Comparison of ENCODE assay signal across 1 fruit fly cellular context in genomic region chr3R:8126316-8127150, dm6.
TF ChIP-seq lines count a peak whose summit lies in the region.

Gene CG9667 (minus strand): TSS chr3R:8126357.
Gene Arl8 (plus strand): TSS chr3R:8126605.

TF ChIP-seq in whole organism, embryonic, 481 proteins besides CTCF, POLR2A, EP300 and RAD21 (continued from another document):
- no peak for TF ChIP-seq HLHmδ (GFP tag; optimal IDR thresholded peaks at IDR 0.05; lab: Kevin White, UChicago)
- TF ChIP-seq shn (GFP tag; optimal IDR thresholded peaks at IDR 0.05; lab: Kevin White, UChicago), result no peak
- no peak for TF ChIP-seq CG2129 (GFP tag; IDR thresholded peaks at IDR 0.05; lab: Robert Waterston, UW; ENCODE audit: partially characterized antibody)
- no peak for TF ChIP-seq so (GFP tag; IDR thresholded peaks at IDR 0.05; lab: Robert Waterston, UW)
- TF ChIP-seq tgo (GFP tag; IDR thresholded peaks at IDR 0.05; lab: Robert Waterston, UW), result peak; percentile 67
- peak; percentile 60 for TF ChIP-seq D19A (tag; optimal IDR thresholded peaks at IDR 0.05; lab: Kevin White, UChicago)
- TF ChIP-seq ATbp (GFP tag; optimal IDR thresholded peaks at IDR 0.05; lab: Kevin White, UChicago), result peak; percentile 23
- peak; percentile 60 for TF ChIP-seq CG9727 (GFP tag; optimal IDR thresholded peaks at IDR 0.05; lab: Kevin White, UChicago)
- no peak for TF ChIP-seq abd-A (tag; optimal IDR thresholded peaks at IDR 0.05; lab: Kevin White, UChicago)
- TF ChIP-seq cad (GFP tag; optimal IDR thresholded peaks at IDR 0.05; lab: Kevin White, UChicago), result no peak
- TF ChIP-seq aop (GFP tag; IDR thresholded peaks at IDR 0.05; lab: Robert Waterston, UW), result no peak
- TF ChIP-seq CG9876 (GFP tag; optimal IDR thresholded peaks at IDR 0.05; lab: Kevin White, UChicago), result no peak
- no peak for TF ChIP-seq tll (GFP tag; optimal IDR thresholded peaks at IDR 0.05; lab: Kevin White, UChicago)
- no peak for TF ChIP-seq jigr1 (GFP tag; IDR thresholded peaks at IDR 0.05; lab: Robert Waterston, UW)
- TF ChIP-seq sob (GFP tag; IDR thresholded peaks at IDR 0.05; lab: Robert Waterston, UW), result peak; percentile 74
- peak; percentile 38 for TF ChIP-seq CG9437 (GFP tag; optimal IDR thresholded peaks at IDR 0.05; lab: Kevin White, UChicago)
- TF ChIP-seq nom (GFP tag; optimal IDR thresholded peaks at IDR 0.05; lab: Kevin White, UChicago), result peak; percentile 17
- peak in 1 of 2 experiments; percentile 41 for TF ChIP-seq insv (GFP tag; optimal IDR thresholded peaks at IDR 0.05; lab: Kevin White, UChicago)
- no peak for TF ChIP-seq HmgD (GFP tag; optimal IDR thresholded peaks at IDR 0.05; lab: Kevin White, UChicago)
- TF ChIP-seq unc-4 (GFP tag; IDR thresholded peaks at IDR 0.05; lab: Robert Waterston, UW; ENCODE audit: partially characterized antibody), result no peak
- TF ChIP-seq kay (GFP tag; optimal IDR thresholded peaks at IDR 0.05; lab: Kevin White, UChicago), result peak; percentile 36
- TF ChIP-seq CG4707 (GFP tag; optimal IDR thresholded peaks at IDR 0.05; lab: Kevin White, UChicago), result no peak
- no peak for TF ChIP-seq Sry-β (GFP tag; optimal IDR thresholded peaks at IDR 0.05; lab: Kevin White, UChicago)
- no peak for TF ChIP-seq Ravus (GFP tag; IDR thresholded peaks at IDR 0.05; lab: Robert Waterston, UW)
- peak; percentile 83 for TF ChIP-seq CG2712 (tag; optimal IDR thresholded peaks at IDR 0.05; lab: Kevin White, UChicago)
- TF ChIP-seq Hr39 (optimal IDR thresholded peaks at IDR 0.05; lab: Kevin White, UChicago), result no peak
- peak; percentile 63 for TF ChIP-seq dmrt11E (tag; optimal IDR thresholded peaks at IDR 0.05; lab: Kevin White, UChicago)
- no peak for TF ChIP-seq her (GFP tag; optimal IDR thresholded peaks at IDR 0.05; lab: Kevin White, UChicago)
- TF ChIP-seq Bteb2 (GFP tag; optimal IDR thresholded peaks at IDR 0.05; lab: Kevin White, UChicago), result no peak
- TF ChIP-seq ind (GFP tag; optimal IDR thresholded peaks at IDR 0.05; lab: Kevin White, UChicago), result peak; percentile 77
- peak; percentile 35 for TF ChIP-seq CG3407 (GFP tag; optimal IDR thresholded peaks at IDR 0.05; lab: Kevin White, UChicago)
- no peak for TF ChIP-seq jumu (GFP tag; optimal IDR thresholded peaks at IDR 0.05; lab: Kevin White, UChicago)
- peak; percentile 61 for TF ChIP-seq CG13894 (tag; optimal IDR thresholded peaks at IDR 0.05; lab: Kevin White, UChicago)
- peak; percentile 21 for TF ChIP-seq Six4 (GFP tag; optimal IDR thresholded peaks at IDR 0.05; lab: Kevin White, UChicago)
